Fruit fly (Drosophila melanogaster) whole organism, embryonic: ENCODE data around the gene Ugt36F1.
A peak's percentile ranks its signal among the peaks of the same experiment; 100 is the strongest.

Experiments used
- ATbp ChIP-seq: fragments of 200-800 bp; sonication (Bioruptor generic); optimal IDR thresholded peaks from 2 replicates; lab custom pipeline; 2017; ENCODE audit warnings: missing biosample characterization, mild to moderate bottlenecking, missing genetic modification characterization, missing genetic modification reagents
- Awh ChIP-seq: fragments of 200-800 bp; sonication (Bioruptor generic); IDR thresholded peaks from 2 replicates; pipeline ENCODE4, ENCODE4 v1.3.6; 2022; ENCODE audit warnings: missing biosample characterization, missing genetic modification characterization
- CG11085 ChIP-seq: fragments of 200-800 bp; sonication (Bioruptor generic); IDR thresholded peaks from 2 replicates; pipeline ENCODE4 v1.3.6; 2022; ENCODE audit warnings: missing biosample characterization, missing genetic modification characterization
- CG13287 ChIP-seq: fragments of 200-800 bp; sonication (Bioruptor generic); IDR thresholded peaks from 2 replicates; pipeline ENCODE4 v1.3.6; 2022; ENCODE audit warnings: missing biosample characterization, missing genetic modification characterization; ENCODE audit not compliant: partially characterized antibody
- CG14965 ChIP-seq: fragments of 200-800 bp; sonication (Bioruptor generic); optimal IDR thresholded peaks from 2 replicates; lab custom pipeline; 2016; ENCODE audit warnings: missing biosample characterization, missing genetic modification characterization, borderline replicate concordance
- CG15696 ChIP-seq: fragments of 200-800 bp; sonication (Bioruptor generic); optimal IDR thresholded peaks from 2 replicates; lab custom pipeline; 2019; ENCODE audit warnings: missing biosample characterization, mild to moderate bottlenecking, missing genetic modification characterization, moderate library complexity
- CG17186 ChIP-seq: fragments of 200-800 bp; sonication (Bioruptor generic); optimal IDR thresholded peaks from 3 replicates; lab custom pipeline; 2017; ENCODE audit warnings: missing biosample characterization, missing genetic modification reagents, missing genetic modification characterization
- CG17568 ChIP-seq: fragments of 200-800 bp; sonication (Bioruptor generic); optimal IDR thresholded peaks from 2 replicates; lab custom pipeline; 2018; ENCODE audit warnings: missing biosample characterization, mild to moderate bottlenecking, missing genetic modification characterization, moderate library complexity
- CG32532 ChIP-seq: fragments of 200-800 bp; sonication (Bioruptor generic); IDR thresholded peaks from 2 replicates; pipeline ENCODE4 v1.3.6; 2022; ENCODE audit warnings: missing biosample characterization, missing genetic modification characterization
- CG32767 ChIP-seq: fragments of 200-800 bp; sonication (Bioruptor generic); IDR thresholded peaks from 2 replicates; pipeline ENCODE4 v1.3.6; 2022; ENCODE audit warnings: missing biosample characterization, missing genetic modification characterization
- CG3838 ChIP-seq: fragments of 200-800 bp; sonication (Bioruptor generic); optimal IDR thresholded peaks from 3 replicates; lab custom pipeline; 2016; ENCODE audit warnings: missing biosample characterization, missing genetic modification characterization
- CG4707 ChIP-seq: fragments of 200-800 bp; sonication (Bioruptor generic); optimal IDR thresholded peaks from 2 replicates; lab custom pipeline; 2018; ENCODE audit warnings: missing biosample characterization, mild to moderate bottlenecking, missing genetic modification characterization, moderate library complexity
- CG5245 ChIP-seq: fragments of 200-800 bp; sonication (Bioruptor generic); optimal IDR thresholded peaks from 3 replicates; lab custom pipeline; 2016; ENCODE audit warnings: missing biosample characterization, missing genetic modification characterization
- CG7357 ChIP-seq: fragments of 200-800 bp; sonication (Bioruptor generic); IDR thresholded peaks from 3 replicates; pipeline ENCODE4 v1.3.6; 2022; ENCODE audit warnings: missing biosample characterization, missing genetic modification characterization
- CG7839 ChIP-seq: fragments of 200-800 bp; sonication (Bioruptor generic); optimal IDR thresholded peaks from 3 replicates; lab custom pipeline; 2018; ENCODE audit warnings: missing biosample characterization, mild to moderate bottlenecking, missing genetic modification characterization, moderate library complexity
- CG9727 ChIP-seq: fragments of 200-800 bp; sonication (Bioruptor generic); optimal IDR thresholded peaks from 3 replicates; lab custom pipeline; 2017; ENCODE audit warnings: missing biosample characterization, mild to moderate bottlenecking, missing genetic modification characterization
- CG9797 ChIP-seq: fragments of 200-800 bp; sonication (Bioruptor generic); optimal IDR thresholded peaks from 3 replicates; lab custom pipeline; 2018; ENCODE audit warnings: missing biosample characterization, mild to moderate bottlenecking, missing genetic modification characterization
- CG9932 ChIP-seq: fragments of 200-800 bp; sonication (Bioruptor generic); IDR thresholded peaks from 2 replicates; pipeline ENCODE4 v1.3.6; 2022; ENCODE audit warnings: missing biosample characterization, missing genetic modification characterization
- D19A ChIP-seq: fragments of 200-800 bp; optimal IDR thresholded peaks from 3 replicates; lab custom pipeline; 2019; ENCODE audit warnings: missing biosample characterization, mild to moderate bottlenecking, missing genetic modification characterization, moderate library complexity
- Deaf1 ChIP-seq: fragments of 200-800 bp; optimal IDR thresholded peaks from 3 replicates; lab custom pipeline; 2019; ENCODE audit warnings: missing biosample characterization, mild to moderate bottlenecking, missing genetic modification characterization, moderate library complexity
- Dek ChIP-seq: fragments of 200-800 bp; sonication (Bioruptor generic); optimal IDR thresholded peaks from 3 replicates; lab custom pipeline; 2019; ENCODE audit warnings: missing biosample characterization, mild to moderate bottlenecking, missing genetic modification characterization, moderate library complexity
- Dfd ChIP-seq, 2 experiments: fragments of >200 bp; optimal IDR thresholded peaks; 2 replicates each; lab custom pipeline; 2017; ENCODE audit warnings: missing biosample characterization in 2 of 2, missing genetic modification characterization in 2 of 2
- Opbp ChIP-seq: fragments of 200-800 bp; sonication (Bioruptor generic); IDR thresholded peaks from 3 replicates; pipeline ENCODE4 v1.3.6; 2022; ENCODE audit warnings: missing biosample characterization, missing genetic modification characterization; ENCODE audit not compliant: partially characterized antibody
- Optix ChIP-seq: fragments of 200-800 bp; sonication (Bioruptor generic); IDR thresholded peaks from 3 replicates; pipeline ENCODE4 v1.3.6; 2022; ENCODE audit warnings: missing biosample characterization, missing genetic modification characterization
- Rfx ChIP-seq: fragments of 200-800 bp; sonication (Bioruptor generic); IDR thresholded peaks from 2 replicates; pipeline ENCODE4 v1.3.6; 2022; ENCODE audit warnings: missing biosample characterization, missing genetic modification characterization
- Six4 ChIP-seq: fragments of 200-800 bp; sonication (Bioruptor generic); optimal IDR thresholded peaks from 2 replicates; lab custom pipeline; 2016; ENCODE audit warnings: missing biosample characterization, missing genetic modification characterization
- Tbp ChIP-seq: fragments of >200 bp; optimal IDR thresholded peaks from 2 replicates; lab custom pipeline; 2018; ENCODE audit warnings: missing biosample characterization, missing genetic modification characterization
- Trl ChIP-seq, 3 experiments: fragments of >200 bp in 2 of 3; fragments of 200-800 bp in 1 of 3; sonication (Bioruptor generic) in 1 of 3; optimal IDR thresholded peaks; 2 replicates in 1 of 3; 3 replicates in 2 of 3; lab custom pipeline; 2016 to 2017; ENCODE audit warnings: missing biosample characterization in 1 of 3, missing genetic modification characterization in 1 of 3
- ac ChIP-seq: fragments of 200-800 bp; sonication (Bioruptor generic); optimal IDR thresholded peaks from 3 replicates; lab custom pipeline; 2017; ENCODE audit warnings: missing biosample characterization, mild to moderate bottlenecking, missing genetic modification characterization
- br ChIP-seq: fragments of >200 bp; optimal IDR thresholded peaks from 2 replicates; lab custom pipeline; 2017
- croc ChIP-seq: fragments of 200-800 bp; sonication (Bioruptor generic); conservative IDR thresholded peaks from 3 replicates; pipeline ENCODE4 v1.3.6; 2022; ENCODE audit warnings: missing biosample characterization, missing genetic modification characterization
- dpn ChIP-seq, 2 experiments: fragments of 200-800 bp; sonication (Bioruptor generic); optimal IDR thresholded peaks; 3 replicates each; lab custom pipeline; 2016; ENCODE audit warnings: missing biosample characterization in 2 of 2, missing genetic modification characterization in 2 of 2
- exex ChIP-seq: fragments of 200-800 bp; sonication (Bioruptor generic); optimal IDR thresholded peaks from 4 replicates; lab custom pipeline; 2018; ENCODE audit warnings: missing biosample characterization, mild to moderate bottlenecking, missing genetic modification characterization, moderate library complexity
- gce ChIP-seq: fragments of 200-800 bp; sonication (Bioruptor generic); IDR thresholded peaks from 3 replicates; pipeline ENCODE4 v1.3.6; 2022; ENCODE audit warnings: missing biosample characterization, missing genetic modification characterization
- grau ChIP-seq: fragments of 200-800 bp; optimal IDR thresholded peaks from 3 replicates; lab custom pipeline; 2019; ENCODE audit warnings: missing biosample characterization, mild to moderate bottlenecking, missing genetic modification characterization, moderate library complexity
- gt ChIP-seq: fragments of 200-800 bp; sonication (Bioruptor generic); IDR thresholded peaks from 2 replicates; pipeline ENCODE4 v1.3.6; 2022; ENCODE audit warnings: missing biosample characterization, missing genetic modification characterization
- inv ChIP-seq: fragments of 200-800 bp; sonication (Bioruptor generic); IDR thresholded peaks from 2 replicates; pipeline ENCODE4 v1.3.6; 2022; ENCODE audit warnings: missing biosample characterization, missing genetic modification characterization; ENCODE audit not compliant: partially characterized antibody
- jing ChIP-seq: fragments of 200-800 bp; sonication (Bioruptor generic); optimal IDR thresholded peaks from 2 replicates; lab custom pipeline; 2018; ENCODE audit warnings: missing biosample characterization, mild to moderate bottlenecking, missing genetic modification characterization
- lilli ChIP-seq: fragments of 200-800 bp; sonication (Bioruptor generic); optimal IDR thresholded peaks from 3 replicates; lab custom pipeline; 2016; ENCODE audit warnings: missing biosample characterization, missing genetic modification characterization
- lov ChIP-seq, 2 experiments: fragments of 200-800 bp in 1 of 2; fragments of >200 bp in 1 of 2; sonication (Bioruptor generic) in 1 of 2; IDR thresholded peaks in 1 of 2; optimal IDR thresholded peaks in 1 of 2; 2 replicates in 1 of 2; 3 replicates in 1 of 2; pipeline versions ENCODE4 v1.3.6 to Lab custom; 2017 to 2022; ENCODE audit warnings: missing biosample characterization in 1 of 2, missing genetic modification characterization in 1 of 2
- oc ChIP-seq: fragments of 200-800 bp; sonication (Bioruptor generic); optimal IDR thresholded peaks from 2 replicates; lab custom pipeline; 2018; ENCODE audit warnings: missing biosample characterization, mild to moderate bottlenecking, missing genetic modification characterization, moderate library complexity
- onecut ChIP-seq: fragments of 200-800 bp; sonication (Bioruptor generic); IDR thresholded peaks from 2 replicates; pipeline ENCODE4 v1.3.6; 2022; ENCODE audit warnings: missing biosample characterization, missing genetic modification characterization
- repo ChIP-seq: fragments of 200-800 bp; sonication (Bioruptor generic); optimal IDR thresholded peaks from 2 replicates; lab custom pipeline; 2016; ENCODE audit warnings: missing biosample characterization, missing genetic modification characterization
- salm ChIP-seq: fragments of 200-800 bp; sonication (Bioruptor generic); optimal IDR thresholded peaks from 2 replicates; lab custom pipeline; 2018; ENCODE audit warnings: missing biosample characterization, mild to moderate bottlenecking, missing genetic modification characterization
- scrt ChIP-seq: fragments of 200-800 bp; sonication (Bioruptor generic); optimal IDR thresholded peaks from 2 replicates; lab custom pipeline; 2018; ENCODE audit warnings: missing biosample characterization, mild to moderate bottlenecking, missing genetic modification characterization, moderate library complexity
- sens ChIP-seq: fragments of 200-800 bp; sonication (Bioruptor generic); peaks from one replicate; lab custom pipeline; 2016; ENCODE audit warnings: missing biosample characterization, missing genetic modification characterization
- vfl ChIP-seq: fragments of 200-800 bp; sonication (Bioruptor generic); optimal IDR thresholded peaks from 2 replicates; lab custom pipeline; 2016; ENCODE audit warnings: missing biosample characterization, missing genetic modification characterization
- wdn ChIP-seq: fragments of 200-800 bp; sonication (Bioruptor generic); IDR thresholded peaks from 2 replicates; pipeline ENCODE4 v1.3.6; 2022; ENCODE audit warnings: missing biosample characterization, missing genetic modification characterization
- zf30C ChIP-seq: fragments of 200-800 bp; sonication (Bioruptor generic); optimal IDR thresholded peaks from 3 replicates; lab custom pipeline; 2018; ENCODE audit warnings: missing biosample characterization, mild to moderate bottlenecking, missing genetic modification characterization
- zfh1 ChIP-seq: fragments of 200-800 bp; sonication (Bioruptor generic); IDR thresholded peaks from 3 replicates; pipeline ENCODE4 v1.3.6; 2022; ENCODE audit warnings: missing biosample characterization, missing genetic modification characterization

Ugt36F1 gene

dm6 chr2L:18857635-18858059, 38.5 kb downstream of the Ugt36F1 start (continued):
- TF ChIP-seq Dek (tag; lab: Kevin White, UChicago) (peak; percentile 88), Awh (peak; percentile 93), zf30C (GFP tag; lab: Kevin White, UChicago) (no peak), dpn (GFP tag; optimal IDR thresholded peaks at IDR 0.05; lab: Kevin White, UChicago) (peak; percentile 88 to 92), oc (peak; percentile 93), CG32767 (GFP tag; lab: Robert Waterston, UW) (peak; percentile 89), scrt (GFP tag; lab: Kevin White, UChicago) (peak; percentile 82), lov (optimal IDR thresholded peaks at IDR 0.05; lab: Kevin White, UChicago) (no peak), lov (GFP tag; IDR thresholded peaks at IDR 0.05; lab: Robert Waterston, UW) (peak; percentile 85; the same call in 2 of the 3 replicates), lilli (peak; percentile 95), CG14965 (no peak), CG3838 (GFP tag; lab: Kevin White, UChicago) (peak; percentile 83), repo (GFP tag; lab: Kevin White, UChicago) (peak; percentile 64), CG15696 (tag; lab: Kevin White, UChicago) (peak; percentile 80), Trl (optimal IDR thresholded peaks at IDR 0.05; lab: Kevin White, UChicago) (no peak), Trl (GFP tag; optimal IDR thresholded peaks at IDR 0.05; lab: Kevin White, UChicago) (peak; percentile 80), Optix (GFP tag; lab: Robert Waterston, UW) (peak; percentile 85), Tbp (GFP tag; lab: Kevin White, UChicago) (no peak), salm (tag; lab: Kevin White, UChicago) (peak; percentile 87), ATbp (GFP tag; lab: Kevin White, UChicago) (peak; percentile 91), CG13287 (GFP tag; lab: Robert Waterston, UW) (peak; percentile 54), croc (peak; percentile 80), grau (tag; lab: Kevin White, UChicago) (peak; percentile 92), Rfx (GFP tag; lab: Robert Waterston, UW) (peak; percentile 91), CG9727 (GFP tag; lab: Kevin White, UChicago) (peak; percentile 69), CG9797 (GFP tag; lab: Kevin White, UChicago) (peak; percentile 0), ac (peak; percentile 16), CG32532 (peak; percentile 95), CG7357 (peak; percentile 81), sens (GFP tag; lab: Kevin White, UChicago) (peak; percentile 97), vfl (GFP tag; lab: Kevin White, UChicago) (peak; percentile 87), jing (GFP tag; lab: Kevin White, UChicago) (peak; percentile 78), wdn (GFP tag; lab: Robert Waterston, UW) (peak; percentile 88), onecut (GFP tag; lab: Robert Waterston, UW) (peak; percentile 86), Deaf1 (peak; percentile 67), gce (GFP tag; lab: Robert Waterston, UW) (peak; percentile 87; the same call in 2 of the 3 replicates), CG7839 (tag; lab: Kevin White, UChicago) (peak; percentile 89), Dfd (GFP tag; optimal IDR thresholded peaks at IDR 0.05; lab: Kevin White, UChicago) (no peak), Opbp (GFP tag; lab: Robert Waterston, UW) (no peak), D19A (tag; lab: Kevin White, UChicago) (peak; percentile 70), CG11085 (GFP tag; lab: Robert Waterston, UW) (peak; percentile 83), CG4707 (peak; percentile 82), gt (GFP tag; lab: Robert Waterston, UW) (peak; percentile 65), br (lab: Kevin White, UChicago) (no peak), inv (GFP tag; lab: Robert Waterston, UW) (no peak), zfh1 (GFP tag; lab: Robert Waterston, UW) (peak; percentile 86), CG9932 (GFP tag; lab: Robert Waterston, UW) (peak; percentile 84), CG17186 (GFP tag; lab: Kevin White, UChicago) (peak; percentile 40), exex (peak; percentile 68), CG17568 (peak; percentile 89), Six4 (GFP tag; lab: Kevin White, UChicago) (peak; percentile 87), CG5245 (GFP tag; lab: Kevin White, UChicago) (peak; percentile 64)
